Worm (Caenorhabditis elegans): ENCODE measurements around the gene C54E10.3.

DNA sequence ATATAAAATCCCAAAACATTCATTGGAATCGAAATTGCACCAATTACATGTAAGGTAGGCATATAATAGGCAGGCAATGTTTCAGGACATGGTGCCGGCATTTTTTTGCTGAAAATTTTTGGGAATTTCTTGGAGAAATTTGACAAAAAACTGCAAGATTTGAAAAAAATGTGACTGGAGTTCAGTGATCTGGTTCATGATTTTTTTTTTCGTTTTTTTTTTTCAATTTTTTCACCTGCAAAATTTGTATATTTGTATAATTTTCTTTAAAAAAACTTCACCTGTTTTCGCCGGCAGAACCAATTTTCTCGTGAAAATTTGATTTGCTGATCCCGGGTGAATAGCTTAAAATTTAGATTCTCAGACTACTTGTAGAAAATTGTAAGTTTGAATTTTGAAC is 4.4 kb upstream of the C54E10.3 start, which contains the start of gene sri-10:
- no peak for TF ChIP-seq tab-1 (GFP tag; IDR thresholded peaks at IDR 0.05)
- no peak for TF ChIP-seq med-1 (GFP tag; optimal IDR thresholded peaks at IDR 0.05; ENCODE audit: insufficient read depth)
- no peak for TF ChIP-seq T22C8.4 (GFP tag; IDR thresholded peaks at IDR 0.05)
- no peak for TF ChIP-seq cog-1 (tag; optimal IDR thresholded peaks at IDR 0.05)
- TF ChIP-seq flt-1 (GFP tag; IDR thresholded peaks at IDR 0.05), result no peak

Measured in whole organism, midembryonic.